Worm (Caenorhabditis elegans): ENCODE data around the gene gly-1.
A peak's percentile ranks its signal among the peaks of the same experiment; 100 is the strongest.
"Not testable (repeated sequence)": the region's sequence is repeated elsewhere in the genome, so short reads cannot be mapped to it uniquely, and the experiment has no call there.

Gene gly-1

DNA sequence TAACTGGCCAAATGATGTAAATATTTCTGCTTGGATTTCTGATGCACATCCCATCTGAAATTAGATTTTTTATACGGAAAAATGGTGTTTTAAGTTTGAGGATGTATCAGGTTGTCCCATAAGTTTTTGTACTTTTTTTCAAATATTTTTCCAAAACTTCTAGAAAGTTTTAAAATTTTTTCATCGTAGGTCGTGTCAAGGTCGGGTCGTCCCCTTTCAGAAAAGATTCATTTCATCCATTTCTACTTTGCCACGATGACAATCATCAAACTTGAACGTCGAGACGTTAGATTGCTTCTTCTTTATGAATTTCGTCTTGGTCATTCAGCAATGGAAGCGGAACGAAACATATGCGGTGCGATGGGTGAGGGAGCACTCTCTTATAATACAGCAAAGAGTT lies 2.4 kb upstream of the gly-1 start, which contains the start of gene sra-12:
TSS of gene sra-12 (minus strand) at position 101 of the 400 bp plus-strand sequence.
- not testable (repeated sequence) for TF ChIP-seq ztf-4 (tag; optimal IDR thresholded peaks at IDR 0.05); nhr-90 (tag; optimal IDR thresholded peaks at IDR 0.05; ENCODE audit: poor library complexity); C04F5.9 (tag; optimal IDR thresholded peaks at IDR 0.05)

DNA sequence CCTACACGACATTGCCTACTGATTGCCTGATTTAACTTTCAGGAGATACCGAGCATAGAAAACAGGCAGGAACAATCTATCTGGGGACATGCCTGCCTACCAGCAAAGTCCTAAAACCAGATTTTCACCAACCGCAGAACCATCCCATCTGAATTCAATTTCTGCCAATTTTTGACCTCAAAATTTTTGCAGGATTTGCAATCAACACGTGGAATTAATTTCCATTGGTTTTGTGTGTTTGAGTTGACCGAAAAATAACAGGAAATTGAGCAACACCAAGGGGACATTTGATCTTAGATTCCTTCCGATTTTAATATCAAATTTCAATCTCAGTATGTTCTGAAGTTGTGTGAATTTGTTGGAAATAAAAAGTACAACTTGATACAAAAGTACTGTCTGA lies 3.0 kb downstream of the gly-1 start:
- TF ChIP-seq elt-2 (tag; optimal IDR thresholded peaks at IDR 0.05) = no peak
- peak; percentile 63 for TF ChIP-seq fkh-4 (tag; optimal IDR thresholded peaks at IDR 0.05; ENCODE audit: borderline replicate concordance)
- TF ChIP-seq dsc-1 (tag; optimal IDR thresholded peaks at IDR 0.05) = peak; percentile 93

DNA sequence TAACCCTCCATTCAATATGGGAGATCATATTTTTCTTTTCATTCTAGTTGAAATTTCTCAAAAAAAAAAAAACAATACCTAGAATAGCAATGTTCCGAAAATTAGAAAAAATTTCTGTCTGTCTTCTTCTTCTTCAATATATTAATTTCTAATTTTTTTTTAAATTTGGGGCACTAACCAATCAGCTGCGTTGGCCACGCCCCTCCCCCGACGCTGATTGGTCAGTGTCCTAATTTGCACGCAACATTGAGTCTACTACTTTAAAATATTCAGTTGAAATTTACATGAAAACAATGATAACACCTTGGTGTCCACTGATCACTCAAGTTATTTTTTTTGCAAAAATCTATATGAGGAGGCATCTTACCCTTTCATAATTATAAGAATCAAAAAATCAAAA lies 6.0 kb downstream of the gly-1 start:
- TF ChIP-seq lin-15B (tag; optimal IDR thresholded peaks at IDR 0.05) = no peak
- no peak for TF ChIP-seq fkh-10 (GFP tag; optimal IDR thresholded peaks at IDR 0.05)

DNA sequence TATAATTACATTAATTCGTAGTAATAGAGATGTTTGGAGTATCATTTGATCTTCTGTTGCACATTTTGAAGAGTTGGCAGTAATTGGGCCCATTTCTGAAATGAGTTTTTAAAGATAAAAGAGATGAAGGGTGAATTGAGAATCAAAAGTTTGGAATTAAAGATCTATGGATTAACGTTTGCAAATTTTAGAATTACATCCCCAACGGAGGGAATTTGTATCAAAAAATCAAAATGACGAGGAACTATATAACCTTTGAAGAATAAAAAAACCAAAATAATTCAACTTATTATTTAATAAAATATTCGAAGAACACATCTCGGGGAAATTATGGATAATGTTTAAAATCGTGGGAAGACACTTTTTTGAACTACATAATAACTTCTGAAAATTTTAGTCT lies 7.0 kb downstream of the gly-1 start, which contains the start of gene sra-10:
TSS of gene sra-10 (minus strand) at position 101 of the 400 bp plus-strand sequence.
- TF ChIP-seq ces-1 (GFP tag; optimal IDR thresholded peaks at IDR 0.05) = no peak
- no peak for TF ChIP-seq hlh-17 (GFP tag; optimal IDR thresholded peaks at IDR 0.05; ENCODE audit: borderline replicate concordance)
- no peak for TF ChIP-seq elt-3 (tag; optimal IDR thresholded peaks at IDR 0.05)
- no peak for TF ChIP-seq snpc-4 (tag; optimal IDR thresholded peaks at IDR 0.05)
- TF ChIP-seq ztf-4 (tag; optimal IDR thresholded peaks at IDR 0.05) = no peak
- TF ChIP-seq dsc-1 (tag; optimal IDR thresholded peaks at IDR 0.05) = no peak
- TF ChIP-seq nhr-76 (tag; optimal IDR thresholded peaks at IDR 0.05) = no peak
- TF ChIP-seq pag-3 (tag; optimal IDR thresholded peaks at IDR 0.05; ENCODE audit: borderline replicate concordance, insufficient read depth) = no peak
- TF ChIP-seq xbp-1 (tag; optimal IDR thresholded peaks at IDR 0.05) = no peak
- no peak for TF ChIP-seq nhr-71 (tag; optimal IDR thresholded peaks at IDR 0.05)
- no peak for TF ChIP-seq nhr-77 (tag; optimal IDR thresholded peaks at IDR 0.05)

DNA sequence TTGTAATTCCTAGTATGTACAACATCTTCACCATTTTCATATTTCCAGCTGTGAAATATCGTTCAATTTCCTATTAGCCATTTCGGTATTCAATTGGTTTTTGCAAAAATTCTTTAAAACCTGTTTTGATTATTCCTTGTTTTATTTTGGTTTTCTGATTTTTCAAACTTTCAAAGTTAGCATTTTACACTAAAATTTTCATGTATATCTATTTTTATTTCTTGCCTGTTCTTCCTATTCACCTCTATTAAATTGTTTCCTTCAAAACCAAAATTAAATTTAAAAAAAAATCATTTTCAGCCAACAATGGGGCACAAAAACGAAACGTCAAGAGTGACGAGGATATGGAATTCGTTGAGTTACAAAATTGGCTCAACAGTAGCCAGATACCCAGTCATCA lies 13.0 kb downstream of the gly-1 start, which contains the start of gene ptr-8:
TSS of gene ptr-8 (plus strand) at position 301 of the 400 bp plus-strand sequence.
- TF ChIP-seq zip-4 (GFP tag; optimal IDR thresholded peaks at IDR 0.05) (no peak), nhr-47 (tag; optimal IDR thresholded peaks at IDR 0.05) (no peak), elt-2 (tag; optimal IDR thresholded peaks at IDR 0.05) (no peak), nhr-85 (tag) (peak; percentile 33), nhr-20 (tag; optimal IDR thresholded peaks at IDR 0.05) (no peak), lin-13 (GFP tag; optimal IDR thresholded peaks at IDR 0.05) (no peak), grh-1 (GFP tag; IDR thresholded peaks at IDR 0.05) (no peak), efl-1 (optimal IDR thresholded peaks at IDR 0.05) (no peak), efl-1 (GFP tag; optimal IDR thresholded peaks at IDR 0.05 in 1 of 2) (peak in 1 of 2 experiments; percentile 72), tbx-2 (tag; optimal IDR thresholded peaks at IDR 0.05) (no peak)

DNA sequence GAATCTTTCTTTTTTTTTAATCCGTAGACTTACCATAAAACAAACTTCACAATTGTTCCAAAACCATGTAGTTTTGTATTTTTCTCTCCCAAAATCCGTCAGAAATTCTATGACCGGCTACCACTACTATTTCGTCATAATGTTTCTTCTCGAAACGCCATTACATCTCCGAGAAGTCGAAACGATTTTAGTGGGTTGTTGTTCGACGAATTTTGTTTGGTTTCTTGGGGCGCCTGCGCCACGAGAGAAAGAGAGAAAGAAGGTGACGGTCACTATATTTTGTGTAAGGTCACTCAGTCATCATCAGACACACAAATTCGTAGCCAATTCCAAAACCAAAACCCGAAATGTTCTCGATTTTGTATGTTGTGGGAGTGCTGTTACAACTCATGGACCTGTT lies 14.9 kb downstream of the gly-1 start:
- TF ChIP-seq lin-14 (GFP tag; optimal IDR thresholded peaks at IDR 0.05) (peak; percentile 74), elt-3 (tag; optimal IDR thresholded peaks at IDR 0.05) (peak in 1 of 6 experiments; percentile 57), lir-3 (tag; optimal IDR thresholded peaks at IDR 0.05; ENCODE audit: poor library complexity) (no peak), blmp-1 (tag; optimal IDR thresholded peaks at IDR 0.05) (peak; percentile 76), fkh-8 (tag; optimal IDR thresholded peaks at IDR 0.05) (no peak), lin-35 (GFP tag; optimal IDR thresholded peaks at IDR 0.05) (peak in 1 of 2 experiments; percentile 11), lin-13 (GFP tag; optimal IDR thresholded peaks at IDR 0.05) (no peak), mdl-1 (tag; optimal IDR thresholded peaks at IDR 0.05) (peak in 1 of 2 experiments; percentile 12), ztf-4 (tag; optimal IDR thresholded peaks at IDR 0.05) (no peak), egl-27 (tag; optimal IDR thresholded peaks at IDR 0.05) (no peak), nhr-85 (tag) (peak; percentile 83), nhr-28 (tag; optimal IDR thresholded peaks at IDR 0.05) (no peak), nhr-20 (tag; optimal IDR thresholded peaks at IDR 0.05) (peak; percentile 49), hpl-2 (GFP tag; optimal IDR thresholded peaks at IDR 0.05) (no peak), aha-1 (tag; optimal IDR thresholded peaks at IDR 0.05) (no peak), jun-1 (tag; optimal IDR thresholded peaks at IDR 0.05) (no peak), alr-1 (tag; optimal IDR thresholded peaks at IDR 0.05; ENCODE audit: borderline replicate concordance) (no peak), efl-1 (optimal IDR thresholded peaks at IDR 0.05) (no peak), efl-1 (GFP tag; optimal IDR thresholded peaks at IDR 0.05 in 1 of 2) (peak in 1 of 2 experiments; percentile 53), hlh-17 (GFP tag; optimal IDR thresholded peaks at IDR 0.05; ENCODE audit: borderline replicate concordance) (no peak), ceh-88 (GFP tag; IDR thresholded peaks at IDR 0.05) (no peak), mep-1 (tag; optimal IDR thresholded peaks at IDR 0.05) (peak; percentile 21), skn-1 (tag; optimal IDR thresholded peaks at IDR 0.05) (peak; percentile 31)

All from whole organism, L1 larva.